Worm (Caenorhabditis elegans): ENCODE data around the gene srz-44.

ce11 chrV:15594573-15594972 lies 44.2 kb downstream of the srz-44 start, which contains the start of gene fbxa-139:
- TF ChIP-seq ref-1 (GFP tag; conservative IDR thresholded peaks at IDR 0.05) (no peak), med-1 (GFP tag; optimal IDR thresholded peaks at IDR 0.05; ENCODE audit: insufficient read depth) (no peak), ztf-29 (GFP tag; IDR thresholded peaks at IDR 0.05) (no peak), klf-2 (GFP tag; conservative IDR thresholded peaks at IDR 0.05) (no peak)
